Worm (Caenorhabditis elegans) whole organism, late embryonic: Measurements from ENCODE around the gene lyst-1.

Experiments used
- C08G9.2 ChIP-seq: sonication (generic microtip); optimal IDR thresholded peaks from 2 replicates; lab custom pipeline; 2016; ENCODE audit warnings: mild to moderate bottlenecking, missing genetic modification characterization, moderate library complexity, missing compliant biosample characterization
- F13H6.1 ChIP-seq: sonication (generic microtip); optimal IDR thresholded peaks from 2 replicates; lab custom pipeline; 2016; ENCODE audit warnings: missing genetic modification characterization, missing compliant biosample characterization
- K09A11.1 ChIP-seq: sonication (generic microtip); optimal IDR thresholded peaks from 2 replicates; lab custom pipeline; 2017; ENCODE audit warnings: antibody characterized with exemption, mild to moderate bottlenecking, missing genetic modification characterization, missing compliant biosample characterization; ENCODE audit not compliant: insufficient read depth
- T23F11.4 ChIP-seq: fragments of 200-800 bp; sonication (Bioruptor generic); optimal IDR thresholded peaks from 2 replicates; lab custom pipeline; 2018; ENCODE audit warnings: mild to moderate bottlenecking, missing genetic modification characterization, missing compliant biosample characterization
- ahr-1 ChIP-seq: sonication (generic microtip); optimal IDR thresholded peaks from 2 replicates; lab custom pipeline; 2016; ENCODE audit warnings: missing genetic modification characterization, missing compliant biosample characterization
- ama-1 ChIP-seq: fragments of 150-350 bp; optimal IDR thresholded peaks from 2 replicates; lab custom pipeline; 2014
- ceh-18 ChIP-seq: sonication (generic microtip); optimal IDR thresholded peaks from 2 replicates; lab custom pipeline; 2016; ENCODE audit warnings: missing genetic modification characterization, missing compliant biosample characterization
- ceh-19 ChIP-seq: fragments of 200-800 bp; sonication (Bioruptor generic); optimal IDR thresholded peaks from 2 replicates; lab custom pipeline; 2018; ENCODE audit warnings: mild to moderate bottlenecking, missing genetic modification characterization, missing compliant biosample characterization
- ceh-22 ChIP-seq: sonication (generic microtip); optimal IDR thresholded peaks from 2 replicates; lab custom pipeline; 2017; ENCODE audit warnings: missing biosample characterization, missing genetic modification characterization
- ceh-30 ChIP-seq: fragments of 150-350 bp; optimal IDR thresholded peaks from 2 replicates; lab custom pipeline; 2014; ENCODE audit warnings: missing biosample characterization, missing genetic modification characterization
- ceh-34 ChIP-seq: sonication (generic microtip); optimal IDR thresholded peaks from 2 replicates; lab custom pipeline; 2016; ENCODE audit warnings: mild to moderate bottlenecking, missing genetic modification characterization, missing compliant biosample characterization
- ceh-45 ChIP-seq: fragments of 200-800 bp; sonication (Bioruptor generic); IDR thresholded peaks from 2 replicates; pipeline ENCODE4 v1.3.6; 2022; ENCODE audit warnings: missing genetic modification reagents, missing genetic modification characterization, missing compliant biosample characterization
- ceh-6 ChIP-seq: fragments of 200-800 bp; sonication (Bioruptor generic); optimal IDR thresholded peaks from 2 replicates; lab custom pipeline; 2018; ENCODE audit warnings: mild to moderate bottlenecking, missing genetic modification characterization, missing compliant biosample characterization
- ceh-9 ChIP-seq: sonication (generic microtip); optimal IDR thresholded peaks from 2 replicates; lab custom pipeline; 2016; ENCODE audit warnings: mild to moderate bottlenecking, missing genetic modification characterization, inconsistent platforms, missing compliant biosample characterization
- che-1 ChIP-seq: sonication (generic microtip); optimal IDR thresholded peaks from 2 replicates; lab custom pipeline; 2016; ENCODE audit warnings: mild to moderate bottlenecking, missing genetic modification characterization, missing compliant biosample characterization
- elt-2 ChIP-seq: sonication (generic microtip); optimal IDR thresholded peaks from 2 replicates; lab custom pipeline; 2016; ENCODE audit warnings: missing genetic modification reagents, missing genetic modification characterization, missing compliant biosample characterization
- ets-4 ChIP-seq: sonication (generic microtip); optimal IDR thresholded peaks from 2 replicates; lab custom pipeline; 2016; ENCODE audit warnings: missing genetic modification characterization, missing compliant biosample characterization
- fax-1 ChIP-seq: sonication (generic microtip); optimal IDR thresholded peaks from 2 replicates; lab custom pipeline; 2016; ENCODE audit warnings: missing genotype, missing genetic modification characterization, missing compliant biosample characterization
- fkh-10 ChIP-seq: fragments of 150-350 bp; optimal IDR thresholded peaks from 2 replicates; lab custom pipeline; 2014; ENCODE audit warnings: missing biosample characterization, missing genetic modification reagents, missing genetic modification characterization
- hlh-15 ChIP-seq: sonication (generic microtip); optimal IDR thresholded peaks from 2 replicates; lab custom pipeline; 2016; ENCODE audit warnings: missing genetic modification characterization, missing compliant biosample characterization
- hlh-30 ChIP-seq: sonication (generic microtip); optimal IDR thresholded peaks from 2 replicates; lab custom pipeline; 2017; ENCODE audit warnings: antibody characterized with exemption, missing genetic modification characterization, missing compliant biosample characterization; ENCODE audit not compliant: insufficient read depth
- hlh-8 ChIP-seq: sonication (generic microtip); optimal IDR thresholded peaks from 2 replicates; lab custom pipeline; 2016; ENCODE audit warnings: missing genotype, missing genetic modification characterization, missing compliant biosample characterization
- lim-6 ChIP-seq: sonication (generic microtip); optimal IDR thresholded peaks from 2 replicates; lab custom pipeline; 2016; ENCODE audit warnings: missing genetic modification characterization, missing compliant biosample characterization
- lin-11 ChIP-seq: fragments of 200-800 bp; sonication (Bioruptor generic); optimal IDR thresholded peaks from 2 replicates; lab custom pipeline; 2018; ENCODE audit warnings: mild to moderate bottlenecking, missing genetic modification characterization, missing compliant biosample characterization
- mec-3 ChIP-seq: sonication (generic microtip); optimal IDR thresholded peaks from 2 replicates; lab custom pipeline; 2016; ENCODE audit warnings: borderline replicate concordance, missing genetic modification characterization, missing compliant biosample characterization
- npax-4 ChIP-seq: sonication (generic microtip); optimal IDR thresholded peaks from 2 replicates; lab custom pipeline; 2016; ENCODE audit warnings: missing genetic modification characterization, missing compliant biosample characterization
- odd-2 ChIP-seq: sonication (generic microtip); optimal IDR thresholded peaks from 2 replicates; lab custom pipeline; 2017; ENCODE audit warnings: antibody characterized with exemption, mild to moderate bottlenecking, missing genetic modification characterization, missing compliant biosample characterization
- pag-3 ChIP-seq: sonication (generic microtip); optimal IDR thresholded peaks from 2 replicates; lab custom pipeline; 2016; ENCODE audit warnings: missing compliant biosample characterization, missing genetic modification characterization, borderline replicate concordance
- pqm-1 ChIP-seq: sonication (generic microtip); optimal IDR thresholded peaks from 2 replicates; lab custom pipeline; 2016; ENCODE audit warnings: missing genetic modification characterization, missing compliant biosample characterization
- pros-1 ChIP-seq: fragments of 150-350 bp; optimal IDR thresholded peaks from 2 replicates; lab custom pipeline; 2014; ENCODE audit warnings: missing biosample characterization, missing genetic modification reagents, missing genetic modification characterization
- ref-2 ChIP-seq: sonication (generic microtip); optimal IDR thresholded peaks from 2 replicates; lab custom pipeline; 2016; ENCODE audit warnings: missing genetic modification characterization, missing compliant biosample characterization
- sdc-2 ChIP-seq: sonication (generic microtip); optimal IDR thresholded peaks from 2 replicates; lab custom pipeline; 2016; ENCODE audit warnings: missing genotype, missing genetic modification characterization, missing compliant biosample characterization
- sox-4 ChIP-seq: sonication (generic microtip); optimal IDR thresholded peaks from 2 replicates; lab custom pipeline; 2017; ENCODE audit warnings: mild to moderate bottlenecking, missing genetic modification characterization, inconsistent platforms, missing compliant biosample characterization
- tbx-7 ChIP-seq: sonication (generic microtip); optimal IDR thresholded peaks from 2 replicates; lab custom pipeline; 2016; ENCODE audit warnings: missing genotype, missing genetic modification characterization, missing compliant biosample characterization
- ttx-3 ChIP-seq: sonication (generic microtip); optimal IDR thresholded peaks from 2 replicates; lab custom pipeline; 2016; ENCODE audit warnings: missing genetic modification reagents, missing genetic modification characterization, missing compliant biosample characterization
- unc-42 ChIP-seq: sonication (generic microtip); optimal IDR thresholded peaks from 2 replicates; lab custom pipeline; 2016; ENCODE audit warnings: missing genotype, missing genetic modification characterization, missing compliant biosample characterization
- unc-86 ChIP-seq: sonication (generic microtip); optimal IDR thresholded peaks from 2 replicates; lab custom pipeline; 2016; ENCODE audit warnings: missing genetic modification characterization, missing compliant biosample characterization
- zip-5 ChIP-seq: sonication (generic microtip); optimal IDR thresholded peaks from 2 replicates; lab custom pipeline; 2016; ENCODE audit warnings: missing genetic modification characterization, missing compliant biosample characterization

lyst-1 gene

ce11 chrX:12171631-12172348, 30.8 kb upstream of the lyst-1 start, which contains the start of gene F57G12.1 (continued):
- no peak for TF ChIP-seq ets-4 (tag; lab: Kevin White, UChicago)
- TF ChIP-seq ceh-45 (GFP tag; lab: Robert Waterston, UW), result no peak
- no peak for TF ChIP-seq tbx-7 (tag; lab: Kevin White, UChicago)

- peak; percentile 4 for TF ChIP-seq ceh-19 (GFP tag; lab: Kevin White, UChicago)
- TF ChIP-seq ama-1 (lab: Kevin White, UChicago), result peak; percentile 61
- TF ChIP-seq ahr-1 (tag; lab: Kevin White, UChicago), result no peak
- no peak for TF ChIP-seq zip-5
- no peak for TF ChIP-seq hlh-8
- TF ChIP-seq ceh-18 (tag; lab: Kevin White, UChicago), result no peak
- no peak for TF ChIP-seq sdc-2 (tag; lab: Kevin White, UChicago)
- TF ChIP-seq npax-4 (tag; lab: Kevin White, UChicago), result no peak
- no peak for TF ChIP-seq F13H6.1 (tag; lab: Kevin White, UChicago)
These were observed 28.4 kb upstream of the lyst-1 start for ce11 chrX:12169390-12169789.

- TF ChIP-seq ama-1 (lab: Kevin White, UChicago), result peak; percentile 55
- no peak for TF ChIP-seq ceh-45 (GFP tag; lab: Robert Waterston, UW)
- TF ChIP-seq lim-6 (tag; lab: Kevin White, UChicago), result no peak
These were observed 27.8 kb upstream of the lyst-1 start for ce11 chrX:12168765-12169164.

ce11 chrX:12167632-12168377, 26.9 kb upstream of the lyst-1 start:
- peak; percentile 34 for TF ChIP-seq hlh-30
- TF ChIP-seq lim-6 (tag; lab: Kevin White, UChicago), result no peak
- no peak for TF ChIP-seq ceh-19 (GFP tag; lab: Kevin White, UChicago)

ce11 chrX:12164943-12165342, 24.0 kb upstream of the lyst-1 start:
- TF ChIP-seq unc-86 (tag; lab: Kevin White, UChicago) (no peak), sox-4 (tag; lab: Kevin White, UChicago) (no peak), hlh-8 (no peak), ceh-34 (tag; lab: Kevin White, UChicago) (no peak), F13H6.1 (tag; lab: Kevin White, UChicago) (no peak), ama-1 (lab: Kevin White, UChicago) (no peak), ceh-22 (tag; lab: Kevin White, UChicago) (no peak), che-1 (tag; lab: Kevin White, UChicago) (no peak), mec-3 (tag; lab: Kevin White, UChicago) (no peak), ceh-18 (tag; lab: Kevin White, UChicago) (no peak), odd-2 (tag; lab: Kevin White, UChicago) (no peak), C08G9.2 (tag; lab: Kevin White, UChicago) (no peak), unc-42 (no peak), ceh-30 (no peak), lin-11 (no peak), ref-2 (tag; lab: Kevin White, UChicago) (no peak), fkh-10 (no peak), pros-1 (tag; lab: Kevin White, UChicago) (no peak), ttx-3 (tag; lab: Kevin White, UChicago) (no peak)

DNA sequence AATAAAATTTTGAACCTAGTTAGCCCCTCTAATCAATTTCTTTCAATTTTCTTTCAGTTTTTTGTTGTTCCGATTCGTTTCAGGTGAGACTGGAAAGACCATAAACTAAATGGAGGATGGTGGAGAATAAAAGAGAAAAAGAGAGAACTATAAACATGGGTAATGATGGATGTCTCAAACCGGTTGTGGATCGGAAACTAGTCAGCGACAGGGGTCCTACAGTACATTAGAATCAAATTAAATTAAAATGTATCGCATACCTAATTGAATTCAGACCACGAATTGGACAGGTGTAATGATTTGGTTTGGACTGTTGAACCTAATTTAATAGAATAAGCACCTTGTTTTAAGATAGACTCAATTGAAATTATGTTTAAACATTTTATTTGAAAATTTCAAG, 23.1 kb upstream of the lyst-1 start:
- TF ChIP-seq ceh-9 (tag; lab: Kevin White, UChicago) (no peak), pag-3 (no peak), elt-2 (tag; lab: Kevin White, UChicago) (no peak), T23F11.4 (GFP tag; lab: Kevin White, UChicago) (no peak), fax-1 (tag; lab: Kevin White, UChicago) (no peak), K09A11.1 (no peak), pros-1 (tag; lab: Kevin White, UChicago) (no peak), pqm-1 (tag; lab: Kevin White, UChicago) (no peak), hlh-30 (no peak), ceh-6 (GFP tag; lab: Kevin White, UChicago) (no peak), unc-42 (no peak), hlh-15 (tag; lab: Kevin White, UChicago) (no peak)
